Fruit fly (Drosophila melanogaster): ENCODE results near the gene CG5194.

The CG5194 gene

dm6 chr3L:9057429-9058088 is 47.9 kb upstream of the CG5194 start (continued):
- peak; percentile 38 for TF ChIP-seq pum (GFP tag; optimal IDR thresholded peaks at IDR 0.05)

DNA sequence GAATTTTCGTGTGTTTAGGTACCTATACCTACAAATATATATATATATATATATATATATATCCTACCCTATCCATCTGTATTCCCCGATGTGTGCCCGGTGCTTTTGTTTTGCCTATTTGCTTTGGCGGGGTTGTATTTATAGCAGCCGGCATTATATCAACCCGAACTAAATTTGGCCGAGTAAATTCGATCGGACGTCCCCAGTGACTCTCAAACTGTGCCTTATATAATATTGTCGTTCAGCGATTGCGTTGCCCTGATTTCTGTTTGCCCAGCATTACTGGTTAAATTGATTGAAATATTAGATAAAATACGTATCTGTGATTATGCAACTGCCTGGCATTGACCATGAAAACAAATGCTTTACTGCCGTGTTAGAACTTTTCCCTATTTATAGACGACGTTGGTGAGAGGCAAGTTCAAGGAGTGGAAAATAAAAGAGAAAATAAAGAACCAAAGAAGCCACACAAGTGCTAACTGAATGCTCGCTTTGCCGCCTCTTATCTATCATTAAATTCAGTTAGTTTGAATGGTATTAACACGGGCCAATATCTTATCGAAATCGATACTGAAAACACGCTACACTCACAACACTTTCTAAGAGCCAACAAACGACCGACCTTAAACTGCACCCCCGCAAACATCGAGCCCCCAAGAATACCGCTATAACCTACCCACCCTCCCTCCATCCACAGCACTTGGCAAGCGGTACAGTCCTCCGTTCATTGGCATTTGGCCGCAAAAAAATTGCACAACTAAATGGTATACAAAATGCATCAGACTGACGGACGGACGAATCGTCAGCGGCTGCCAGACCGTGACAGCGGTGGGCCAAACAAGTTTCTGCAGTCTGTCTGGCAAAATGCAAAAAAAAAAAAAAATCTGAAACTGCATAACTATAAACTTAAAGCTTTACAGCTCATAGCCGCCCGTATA is 46.5 kb upstream of the CG5194 start:
- TF ChIP-seq CG12659 (GFP tag; optimal IDR thresholded peaks at IDR 0.05): no peak
- no peak for TF ChIP-seq CG16863 (GFP tag; optimal IDR thresholded peaks at IDR 0.05)
- TF ChIP-seq wor (GFP tag; IDR thresholded peaks at IDR 0.05): no peak
- TF ChIP-seq sug (tag; optimal IDR thresholded peaks at IDR 0.05): peak; percentile 86
- TF ChIP-seq Hr3 (GFP tag; optimal IDR thresholded peaks at IDR 0.05): no peak
- TF ChIP-seq CG6689 (GFP tag; IDR thresholded peaks at IDR 0.05): no peak
- no peak for TF ChIP-seq CG6254 (GFP tag; optimal IDR thresholded peaks at IDR 0.05)
- peak; percentile 7 for TF ChIP-seq Hmr (GFP tag; optimal IDR thresholded peaks at IDR 0.05)
- no peak for TF ChIP-seq Dref (GFP tag; IDR thresholded peaks at IDR 0.05)
- no peak for TF ChIP-seq Awh (GFP tag; IDR thresholded peaks at IDR 0.05)
- peak; percentile 37; the same call in 1 of the 2 replicates for TF ChIP-seq CG31224 (GFP tag; IDR thresholded peaks at IDR 0.05)
- no peak for TF ChIP-seq Mad (GFP tag; optimal IDR thresholded peaks at IDR 0.05)
- no peak for TF ChIP-seq ase (GFP tag; IDR thresholded peaks at IDR 0.05)
- no peak for TF ChIP-seq Bgb (GFP tag; IDR thresholded peaks at IDR 0.05; ENCODE audit: partially characterized antibody)
- no peak for TF ChIP-seq Meics (GFP tag; optimal IDR thresholded peaks at IDR 0.05)
- no peak for TF ChIP-seq CG14667 (GFP tag; IDR thresholded peaks at IDR 0.05)
- TF ChIP-seq Hey (tag; optimal IDR thresholded peaks at IDR 0.05): no peak
- TF ChIP-seq kay (GFP tag; optimal IDR thresholded peaks at IDR 0.05): no peak
- TF ChIP-seq ara (GFP tag; IDR thresholded peaks at IDR 0.05): no peak
- TF ChIP-seq Med (GFP tag): peak; percentile 7
- no peak for TF ChIP-seq CG3838 (GFP tag; optimal IDR thresholded peaks at IDR 0.05)
- TF ChIP-seq shn (GFP tag; optimal IDR thresholded peaks at IDR 0.05): no peak
- TF ChIP-seq CG17385 (GFP tag; optimal IDR thresholded peaks at IDR 0.05): no peak
- no peak for TF ChIP-seq Gsc (GFP tag; IDR thresholded peaks at IDR 0.05)
- peak; percentile 89 for TF ChIP-seq Ets65A (GFP tag)
- no peak for TF ChIP-seq vfl (GFP tag; optimal IDR thresholded peaks at IDR 0.05)
- TF ChIP-seq CG12769 (tag; optimal IDR thresholded peaks at IDR 0.05): peak; percentile 68
- TF ChIP-seq CG2875 (GFP tag; optimal IDR thresholded peaks at IDR 0.05): no peak
- no peak for TF ChIP-seq az2 (GFP tag; optimal IDR thresholded peaks at IDR 0.05)
- TF ChIP-seq CG6272 (GFP tag; IDR thresholded peaks at IDR 0.05): no peak
- TF ChIP-seq GATAe (GFP tag; conservative IDR thresholded peaks at IDR 0.05): no peak
- TF ChIP-seq Pdp1 (GFP tag; optimal IDR thresholded peaks at IDR 0.05): peak in 1 of 2 experiments; percentile 95
- TF ChIP-seq grau (tag; optimal IDR thresholded peaks at IDR 0.05): no peak
- no peak for TF ChIP-seq tap (tag; optimal IDR thresholded peaks at IDR 0.05)
- TF ChIP-seq bsh (GFP tag; optimal IDR thresholded peaks at IDR 0.05): no peak
- TF ChIP-seq CG13894 (tag; optimal IDR thresholded peaks at IDR 0.05): peak; percentile 23
- TF ChIP-seq sens (GFP tag): peak; percentile 31
- no peak for TF ChIP-seq kni (GFP tag; optimal IDR thresholded peaks at IDR 0.05)
- TF ChIP-seq CG6654 (GFP tag; optimal IDR thresholded peaks at IDR 0.05): peak; percentile 86
- no peak for TF ChIP-seq br (optimal IDR thresholded peaks at IDR 0.05)
- no peak for TF ChIP-seq sc (optimal IDR thresholded peaks at IDR 0.05)
- TF ChIP-seq sc (GFP tag; optimal IDR thresholded peaks at IDR 0.05): no peak
- no peak for TF ChIP-seq slou (GFP tag; optimal IDR thresholded peaks at IDR 0.05)
- TF ChIP-seq CG33213 (GFP tag; optimal IDR thresholded peaks at IDR 0.05): no peak
- TF ChIP-seq CG17829 (tag; optimal IDR thresholded peaks at IDR 0.05): no peak

All from whole organism, embryonic.